Fruit fly (Drosophila melanogaster) S2 (cell line): Measurements from ENCODE around the gene Kdm5.

Experiments used
- CG8478 ChIP-seq: fragments of >200 bp; optimal IDR thresholded peaks from 2 replicates; lab custom pipeline; 2018
- CTCF ChIP-seq, 2 experiments: fragments of >200 bp; optimal IDR thresholded peaks; 2 replicates each; lab custom pipeline; 2018

- no peak for TF ChIP-seq CG8478 (lab: Kevin White, UChicago)
- no peak for TF ChIP-seq CTCF (optimal IDR thresholded peaks at IDR 0.05; lab: Kevin White, UChicago)
Measured at dm6 chr2L:5997609-5998229, 1.6 kb downstream of the Kdm5 start.
